Worm (Caenorhabditis elegans): ENCODE data around the gene F32D8.8.

DNA sequence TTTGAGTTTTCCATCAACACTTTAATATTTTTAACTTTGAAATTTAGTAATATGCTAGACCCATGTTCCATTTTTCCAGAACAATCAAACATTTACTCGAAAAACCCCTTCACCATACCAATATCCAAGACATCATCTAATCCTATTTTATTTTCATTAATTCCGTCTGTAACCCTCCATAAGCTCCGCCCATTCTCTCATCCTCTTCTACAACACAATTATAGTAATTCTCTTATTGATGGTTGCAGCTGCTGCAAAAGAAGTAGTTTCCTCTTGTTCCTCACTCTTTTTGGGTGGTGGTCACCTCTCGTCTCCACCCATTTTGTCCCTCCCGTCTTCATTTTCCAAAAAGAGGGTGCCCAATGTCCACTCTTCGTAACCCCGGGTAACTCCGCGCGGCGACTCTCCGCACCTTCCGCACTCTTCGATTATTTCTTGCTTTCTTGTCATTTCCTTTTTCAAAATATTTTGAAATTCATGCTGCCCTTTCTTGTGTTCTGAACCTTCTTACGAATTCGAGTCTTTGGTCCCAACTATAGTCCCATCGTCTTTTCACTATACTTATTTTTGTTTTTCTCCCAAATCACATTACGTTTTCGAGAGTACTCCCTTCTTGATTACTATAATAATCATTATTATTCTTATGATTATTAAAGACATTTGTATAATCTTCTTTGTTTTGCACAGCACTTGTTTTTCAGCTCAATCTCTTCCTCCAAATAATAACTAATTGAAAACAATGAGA is 22.3 kb downstream of the F32D8.8 start, which contains the start of gene F32D8.1:
- TF ChIP-seq W03F9.2 (tag; optimal IDR thresholded peaks at IDR 0.05) (no peak), him-1 (tag; optimal IDR thresholded peaks at IDR 0.05) (no peak)

All from whole organism, L4/young adult.